Fruit fly (Drosophila melanogaster) Kc167 (cell line): ENCODE data around the gene CG32102.

ENCODE experiments used
- Sin3A ChIP-seq: fragments of >200 bp; optimal IDR thresholded peaks from 2 replicates; lab custom pipeline; 2018; ENCODE audit warnings: missing external identifiers
- psq ChIP-seq: fragments of >200 bp; optimal IDR thresholded peaks from 2 replicates; lab custom pipeline; 2017; ENCODE audit warnings: missing external identifiers

- TF ChIP-seq Sin3A: no peak
- TF ChIP-seq psq (lab: Kevin White, UChicago): no peak
Observed at dm6 chr3L:12503865-12504650, 34.5 kb upstream of the CG32102 start, which contains the start of the genes CG10646 and vih.
